Fruit fly (Drosophila melanogaster) whole organism, embryonic: Measurements from ENCODE around the gene Nph.
A peak's percentile ranks its signal among the peaks of the same experiment; 100 is the strongest.

Source experiments
- Antp ChIP-seq: fragments of 200-800 bp; sonication (Bioruptor generic); optimal IDR thresholded peaks from 3 replicates; lab custom pipeline; 2016; ENCODE audit warnings: missing biosample characterization, missing genetic modification characterization
- Asciz ChIP-seq: fragments of 200-800 bp; sonication (Bioruptor generic); optimal IDR thresholded peaks from 2 replicates; lab custom pipeline; 2017; ENCODE audit warnings: missing biosample characterization, mild to moderate bottlenecking, missing genetic modification characterization, missing genetic modification reagents
- Bgb ChIP-seq: fragments of 200-800 bp; sonication (Bioruptor generic); IDR thresholded peaks from 2 replicates; pipeline ENCODE4 v1.3.6; 2022; ENCODE audit warnings: missing biosample characterization, missing genetic modification characterization; ENCODE audit not compliant: partially characterized antibody
- CG10543 ChIP-seq: fragments of 200-800 bp; sonication (Bioruptor generic); optimal IDR thresholded peaks from 3 replicates; lab custom pipeline; 2017; ENCODE audit warnings: missing biosample characterization, mild to moderate bottlenecking, missing genetic modification characterization, moderate library complexity
- CG12104 ChIP-seq: fragments of 200-800 bp; sonication (Bioruptor generic); optimal IDR thresholded peaks from 3 replicates; lab custom pipeline; 2016; ENCODE audit warnings: missing biosample characterization, missing genetic modification characterization
- CG12744 ChIP-seq: fragments of 200-800 bp; sonication (Bioruptor generic); optimal IDR thresholded peaks from 2 replicates; lab custom pipeline; 2016; ENCODE audit warnings: missing biosample characterization, missing genetic modification characterization
- CG13287 ChIP-seq: fragments of 200-800 bp; sonication (Bioruptor generic); IDR thresholded peaks from 2 replicates; pipeline ENCODE4 v1.3.6; 2022; ENCODE audit warnings: missing biosample characterization, missing genetic modification characterization; ENCODE audit not compliant: partially characterized antibody
- CG13624 ChIP-seq: fragments of 200-800 bp; sonication (Bioruptor generic); optimal IDR thresholded peaks from 2 replicates; lab custom pipeline; 2016; ENCODE audit warnings: missing biosample characterization, missing genetic modification characterization
- CG14014 ChIP-seq: fragments of 200-800 bp; sonication (Bioruptor generic); IDR thresholded peaks from 2 replicates; pipeline ENCODE4 v1.3.6; 2022; ENCODE audit warnings: missing biosample characterization, missing genetic modification characterization
- CG14050 ChIP-seq: fragments of 200-800 bp; sonication (Bioruptor generic); IDR thresholded peaks from 3 replicates; pipeline ENCODE4 v1.3.6; 2022; ENCODE audit warnings: missing biosample characterization, missing genetic modification characterization
- CG15269 ChIP-seq: fragments of 200-800 bp; sonication (Bioruptor generic); optimal IDR thresholded peaks from 2 replicates; lab custom pipeline; 2018; ENCODE audit warnings: missing biosample characterization, mild to moderate bottlenecking, missing genetic modification characterization, moderate library complexity
- CG15601 ChIP-seq: fragments of 200-800 bp; sonication (Bioruptor generic); optimal IDR thresholded peaks from 3 replicates; lab custom pipeline; 2019; ENCODE audit warnings: missing biosample characterization, mild to moderate bottlenecking, missing genetic modification characterization, moderate library complexity
- CG16813 ChIP-seq: fragments of 200-800 bp; sonication (Bioruptor generic); IDR thresholded peaks from 3 replicates; pipeline ENCODE4 v1.3.6; 2022; ENCODE audit warnings: missing biosample characterization, missing genetic modification characterization; ENCODE audit not compliant: partially characterized antibody
- CG16815 ChIP-seq: fragments of 200-800 bp; sonication (Bioruptor generic); optimal IDR thresholded peaks from 3 replicates; lab custom pipeline; 2017; ENCODE audit warnings: missing biosample characterization, mild to moderate bottlenecking, missing genetic modification characterization
- CG2116 ChIP-seq: fragments of 200-800 bp; sonication (Bioruptor generic); optimal IDR thresholded peaks from 3 replicates; lab custom pipeline; 2018; ENCODE audit warnings: missing biosample characterization, mild to moderate bottlenecking, missing genetic modification characterization
- CG2129 ChIP-seq: fragments of 200-800 bp; sonication (Bioruptor generic); IDR thresholded peaks from 2 replicates; pipeline ENCODE4 v1.3.6; 2022; ENCODE audit warnings: missing biosample characterization, missing genetic modification characterization; ENCODE audit not compliant: partially characterized antibody
- CG30431 ChIP-seq: fragments of 200-800 bp; sonication (Bioruptor generic); optimal IDR thresholded peaks from 2 replicates; lab custom pipeline; 2017; ENCODE audit warnings: missing biosample characterization, missing genetic modification characterization
- CG31388 ChIP-seq: fragments of 200-800 bp; sonication (Bioruptor generic); optimal IDR thresholded peaks from 2 replicates; lab custom pipeline; 2016; ENCODE audit warnings: missing biosample characterization, missing genetic modification characterization
- CG3847 ChIP-seq: fragments of 200-800 bp; sonication (Bioruptor generic); IDR thresholded peaks from 2 replicates; pipeline ENCODE4 v1.3.6; 2022; ENCODE audit warnings: missing biosample characterization, missing genetic modification characterization
- CG7963 ChIP-seq: fragments of 200-800 bp; sonication (Bioruptor generic); IDR thresholded peaks from 3 replicates; pipeline ENCODE4 v1.3.6; 2022; ENCODE audit warnings: missing biosample characterization, missing genetic modification characterization; ENCODE audit not compliant: partially characterized antibody
- Dfd ChIP-seq, 2 experiments: fragments of >200 bp; optimal IDR thresholded peaks; 2 replicates each; lab custom pipeline; 2017; ENCODE audit warnings: missing biosample characterization in 2 of 2, missing genetic modification characterization in 2 of 2
- Fer1 ChIP-seq: fragments of 200-800 bp; sonication (Bioruptor generic); optimal IDR thresholded peaks from 2 replicates; lab custom pipeline; 2017; ENCODE audit warnings: missing biosample characterization, mild to moderate bottlenecking, missing genetic modification characterization
- Hand ChIP-seq: fragments of 200-800 bp; sonication (Bioruptor generic); optimal IDR thresholded peaks from 2 replicates; lab custom pipeline; 2017; ENCODE audit warnings: mild to moderate bottlenecking, missing biosample characterization, missing genetic modification reagents, missing genetic modification characterization
- MESR4 ChIP-seq: fragments of 200-800 bp; sonication (Bioruptor generic); optimal IDR thresholded peaks from 2 replicates; lab custom pipeline; 2018; ENCODE audit warnings: missing biosample characterization, mild to moderate bottlenecking, missing genetic modification characterization, moderate library complexity
- MTF-1 ChIP-seq: fragments of 200-800 bp; sonication (Bioruptor generic); optimal IDR thresholded peaks from 2 replicates; lab custom pipeline; 2018; ENCODE audit warnings: missing biosample characterization, mild to moderate bottlenecking, missing genetic modification characterization, borderline replicate concordance
- Myb ChIP-seq: fragments of 200-800 bp; sonication (Bioruptor generic); optimal IDR thresholded peaks from 2 replicates; lab custom pipeline; 2016; ENCODE audit warnings: missing biosample characterization, missing genetic modification characterization
- Opbp ChIP-seq: fragments of 200-800 bp; sonication (Bioruptor generic); IDR thresholded peaks from 3 replicates; pipeline ENCODE4 v1.3.6; 2022; ENCODE audit warnings: missing biosample characterization, missing genetic modification characterization; ENCODE audit not compliant: partially characterized antibody
- Tbp ChIP-seq: fragments of >200 bp; optimal IDR thresholded peaks from 2 replicates; lab custom pipeline; 2018; ENCODE audit warnings: missing biosample characterization, missing genetic modification characterization
- Vsx1 ChIP-seq: fragments of 200-800 bp; sonication (Bioruptor generic); optimal IDR thresholded peaks from 2 replicates; lab custom pipeline; 2017; ENCODE audit warnings: missing biosample characterization, mild to moderate bottlenecking, missing genetic modification characterization, missing genetic modification reagents
- Xbp1 ChIP-seq: fragments of 200-800 bp; sonication (Bioruptor generic); optimal IDR thresholded peaks from 3 replicates; lab custom pipeline; 2016; ENCODE audit warnings: missing biosample characterization, mild to moderate bottlenecking, missing genetic modification characterization
- ab ChIP-seq: fragments of 200-800 bp; sonication (Bioruptor generic); optimal IDR thresholded peaks from 2 replicates; lab custom pipeline; 2016; ENCODE audit warnings: missing biosample characterization, missing genetic modification characterization
- amos ChIP-seq: fragments of 200-800 bp; sonication (Bioruptor generic); IDR thresholded peaks from 2 replicates; pipeline ENCODE4 v1.3.6; 2022; ENCODE audit warnings: missing biosample characterization, missing genetic modification characterization; ENCODE audit not compliant: partially characterized antibody
- aop ChIP-seq: fragments of 200-800 bp; sonication (Bioruptor generic); IDR thresholded peaks from 2 replicates; pipeline ENCODE4 v1.3.6; 2022; ENCODE audit warnings: missing biosample characterization, missing genetic modification characterization
- bcd ChIP-seq: fragments of 200-800 bp; sonication (Bioruptor generic); optimal IDR thresholded peaks from 2 replicates; lab custom pipeline; 2017; ENCODE audit warnings: missing biosample characterization, mild to moderate bottlenecking, missing genetic modification characterization
- chinmo ChIP-seq: fragments of 200-800 bp; sonication (Bioruptor generic); IDR thresholded peaks from 4 replicates; pipeline ENCODE4 v1.3.6; 2022; ENCODE audit warnings: missing biosample characterization, missing genetic modification characterization; ENCODE audit not compliant: partially characterized antibody
- chm ChIP-seq: fragments of 200-800 bp; sonication (Bioruptor generic); IDR thresholded peaks from 2 replicates; pipeline ENCODE4 v1.3.6; 2022; ENCODE audit warnings: missing biosample characterization, missing genetic modification characterization
- fd64A ChIP-seq: fragments of 200-800 bp; sonication (Bioruptor generic); optimal IDR thresholded peaks from 3 replicates; lab custom pipeline; 2018; ENCODE audit warnings: missing biosample characterization, mild to moderate bottlenecking, missing genetic modification characterization
- fu2 ChIP-seq: fragments of 200-800 bp; sonication (Bioruptor generic); optimal IDR thresholded peaks from 2 replicates; lab custom pipeline; 2016; ENCODE audit warnings: missing biosample characterization, missing genetic modification characterization
- gcm ChIP-seq: fragments of 200-800 bp; sonication (Bioruptor generic); optimal IDR thresholded peaks from 2 replicates; lab custom pipeline; 2019; ENCODE audit warnings: missing biosample characterization, mild to moderate bottlenecking, missing genetic modification characterization, moderate library complexity
- gfzf ChIP-seq: fragments of 200-800 bp; sonication (Bioruptor generic); optimal IDR thresholded peaks from 2 replicates; lab custom pipeline; 2016; ENCODE audit warnings: missing biosample characterization, mild to moderate bottlenecking, missing genetic modification characterization, moderate library complexity
- her ChIP-seq: fragments of 200-800 bp; sonication (Bioruptor generic); optimal IDR thresholded peaks from 2 replicates; lab custom pipeline; 2016; ENCODE audit warnings: missing biosample characterization, missing genetic modification characterization
- knrl ChIP-seq: fragments of 200-800 bp; sonication (Bioruptor generic); IDR thresholded peaks from 3 replicates; pipeline ENCODE4 v1.3.6; 2022; ENCODE audit warnings: missing biosample characterization, missing genetic modification characterization; ENCODE audit not compliant: partially characterized antibody
- nerfin-2 ChIP-seq: fragments of 200-800 bp; sonication (Bioruptor generic); IDR thresholded peaks from 2 replicates; pipeline ENCODE4 v1.3.6; 2022; ENCODE audit warnings: missing biosample characterization, missing genetic modification characterization; ENCODE audit not compliant: partially characterized antibody
- pho ChIP-seq: fragments of 200-800 bp; sonication (Bioruptor generic); optimal IDR thresholded peaks from 2 replicates; lab custom pipeline; 2016; ENCODE audit warnings: missing biosample characterization, missing genetic modification characterization
- pzg ChIP-seq: fragments of 200-800 bp; sonication (Bioruptor generic); optimal IDR thresholded peaks from 3 replicates; lab custom pipeline; 2018; ENCODE audit warnings: missing biosample characterization, mild to moderate bottlenecking, missing genetic modification characterization, moderate library complexity
- sd ChIP-seq: fragments of 200-800 bp; sonication (Bioruptor generic); optimal IDR thresholded peaks from 3 replicates; lab custom pipeline; 2018; ENCODE audit warnings: missing biosample characterization, mild to moderate bottlenecking, missing genetic modification characterization, moderate library complexity
- trem ChIP-seq: fragments of 200-800 bp; optimal IDR thresholded peaks from 3 replicates; lab custom pipeline; 2019; ENCODE audit warnings: missing biosample characterization, mild to moderate bottlenecking, missing genetic modification characterization, moderate library complexity
- unc-4 ChIP-seq: fragments of 200-800 bp; sonication (Bioruptor generic); IDR thresholded peaks from 2 replicates; pipeline ENCODE4 v1.3.6; 2022; ENCODE audit warnings: missing biosample characterization, missing genetic modification characterization; ENCODE audit not compliant: partially characterized antibody
- z ChIP-seq: fragments of 200-800 bp; sonication (Bioruptor generic); IDR thresholded peaks from 3 replicates; pipeline ENCODE4 v1.3.6; 2022; ENCODE audit warnings: missing biosample characterization, missing genetic modification characterization

Nph gene

DNA sequence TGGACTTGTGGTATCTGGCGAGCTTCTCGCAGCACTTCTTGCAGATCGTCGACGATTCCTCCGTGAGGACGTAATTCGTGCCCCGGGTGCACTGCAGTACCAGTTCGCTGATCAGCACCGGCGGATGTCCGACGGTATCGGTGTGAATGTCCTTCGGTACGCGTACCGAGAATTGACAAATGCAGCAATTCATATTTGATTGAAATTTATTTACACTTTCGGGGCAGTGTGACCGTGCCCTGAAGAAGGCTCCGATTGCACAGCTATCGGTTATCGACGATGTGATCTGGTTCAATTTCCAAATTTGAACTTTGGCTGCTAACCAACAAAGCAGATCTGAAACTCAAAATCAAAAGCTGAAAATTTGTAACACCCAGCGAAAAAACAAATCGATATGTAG, 31.9 kb upstream of the Nph start, which contains the start of gene ZIPIC (continued):
- TF ChIP-seq amos (GFP tag; lab: Robert Waterston, UW) (peak; percentile 61; the same call in 1 of the 2 replicates), ab (no peak), Xbp1 (GFP tag; lab: Kevin White, UChicago) (no peak), CG12104 (GFP tag; lab: Kevin White, UChicago) (no peak), gfzf (peak; percentile 50), her (GFP tag; lab: Kevin White, UChicago) (no peak), MTF-1 (no peak), gcm (no peak), Myb (peak; percentile 84), Fer1 (GFP tag; lab: Kevin White, UChicago) (no peak), Asciz (GFP tag; lab: Kevin White, UChicago) (no peak), Antp (GFP tag; lab: Kevin White, UChicago) (no peak), CG2129 (no peak), fd64A (no peak), Vsx1 (GFP tag; lab: Kevin White, UChicago) (no peak), CG14014 (GFP tag; lab: Robert Waterston, UW) (no peak), Opbp (GFP tag; lab: Robert Waterston, UW) (peak; percentile 64; the same call in 1 of the 3 replicates), CG16815 (GFP tag; lab: Kevin White, UChicago) (no peak), CG10543 (GFP tag; lab: Kevin White, UChicago) (no peak), CG13287 (GFP tag; lab: Robert Waterston, UW) (peak; percentile 74), CG30431 (GFP tag; lab: Kevin White, UChicago) (no peak), CG3847 (GFP tag; lab: Robert Waterston, UW) (0 out of 2 replicates have a peak, but pooled peaks have one; percentile 20), z (GFP tag; lab: Robert Waterston, UW) (no peak), CG12744 (GFP tag; lab: Kevin White, UChicago) (no peak), fu2 (GFP tag; lab: Kevin White, UChicago) (no peak), pho (GFP tag; lab: Kevin White, UChicago) (no peak), Dfd (GFP tag; optimal IDR thresholded peaks at IDR 0.05; lab: Kevin White, UChicago) (no peak), bcd (GFP tag; lab: Kevin White, UChicago) (no peak), CG31388 (GFP tag; lab: Kevin White, UChicago) (no peak), nerfin-2 (GFP tag; lab: Robert Waterston, UW) (peak; percentile 48; the same call in 1 of the 2 replicates), trem (peak; percentile 49), chm (no peak), knrl (GFP tag; lab: Robert Waterston, UW) (peak; percentile 36; the same call in 1 of the 3 replicates), CG13624 (GFP tag; lab: Kevin White, UChicago) (no peak), pzg (peak; percentile 67), MESR4 (GFP tag; lab: Kevin White, UChicago) (peak; percentile 75), CG2116 (GFP tag; lab: Kevin White, UChicago) (peak; percentile 46), CG15601 (tag; lab: Kevin White, UChicago) (peak; percentile 16), Hand (no peak), Bgb (GFP tag; lab: Robert Waterston, UW) (peak; percentile 46), CG14050 (no peak), aop (GFP tag; lab: Robert Waterston, UW) (no peak), sd (tag; lab: Kevin White, UChicago) (no peak), CG7963 (GFP tag; lab: Robert Waterston, UW) (0 out of 3 replicates have a peak, but pooled peaks have one; percentile 7), CG16813 (peak; percentile 56; the same call in 2 of the 3 replicates), Tbp (GFP tag; lab: Kevin White, UChicago) (no peak), unc-4 (GFP tag; lab: Robert Waterston, UW) (peak; percentile 58), chinmo (GFP tag; lab: Robert Waterston, UW) (peak; percentile 44; the same call in 1 of the 4 replicates), CG15269 (tag; lab: Kevin White, UChicago) (no peak)
